Fruit fly (Drosophila melanogaster) ovary, adult (tissue): Measurements from ENCODE around the gene gskt.
A peak's percentile ranks its signal among the peaks of the same experiment; 100 is the strongest.

Experiments
- CG17801 ChIP-seq: fragments of 200-800 bp; optimal IDR thresholded peaks from 2 replicates; lab custom pipeline; 2019; ENCODE audit warnings: missing biosample characterization, mild to moderate bottlenecking, missing genetic modification characterization, moderate library complexity; ENCODE audit not compliant: partially characterized antibody

The gskt gene

dm6 chr3R:31385820-31386330 is 13.6 kb downstream of the gskt start:
- no peak for TF ChIP-seq CG17801 (GFP tag; lab: Kevin White, UChicago)

DNA sequence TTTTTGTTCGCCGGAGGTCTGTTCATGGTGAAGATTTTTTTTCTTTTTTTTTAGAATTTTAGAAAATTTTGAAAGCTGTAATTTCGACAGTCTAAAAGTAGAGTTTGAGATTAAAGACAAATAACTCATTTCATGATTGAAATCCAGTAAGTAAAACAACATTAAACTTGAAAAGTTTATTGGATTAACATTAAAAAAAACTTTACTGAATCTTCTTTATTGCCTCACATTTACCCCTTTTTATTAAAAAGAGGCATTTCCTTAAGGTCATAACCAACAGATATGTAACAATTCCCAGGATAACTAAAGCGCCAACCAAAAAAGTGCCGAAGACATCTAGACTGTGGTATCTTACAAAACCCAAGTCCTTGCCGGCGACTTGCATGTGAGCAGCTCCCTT is 21.2 kb downstream of the gskt start, which contains the start of gene CG31204:
Gene CG31204 (minus strand): TSS at position 101 of the 400 bp plus-strand sequence.
- TF ChIP-seq CG17801 (GFP tag; lab: Kevin White, UChicago): no peak

DNA sequence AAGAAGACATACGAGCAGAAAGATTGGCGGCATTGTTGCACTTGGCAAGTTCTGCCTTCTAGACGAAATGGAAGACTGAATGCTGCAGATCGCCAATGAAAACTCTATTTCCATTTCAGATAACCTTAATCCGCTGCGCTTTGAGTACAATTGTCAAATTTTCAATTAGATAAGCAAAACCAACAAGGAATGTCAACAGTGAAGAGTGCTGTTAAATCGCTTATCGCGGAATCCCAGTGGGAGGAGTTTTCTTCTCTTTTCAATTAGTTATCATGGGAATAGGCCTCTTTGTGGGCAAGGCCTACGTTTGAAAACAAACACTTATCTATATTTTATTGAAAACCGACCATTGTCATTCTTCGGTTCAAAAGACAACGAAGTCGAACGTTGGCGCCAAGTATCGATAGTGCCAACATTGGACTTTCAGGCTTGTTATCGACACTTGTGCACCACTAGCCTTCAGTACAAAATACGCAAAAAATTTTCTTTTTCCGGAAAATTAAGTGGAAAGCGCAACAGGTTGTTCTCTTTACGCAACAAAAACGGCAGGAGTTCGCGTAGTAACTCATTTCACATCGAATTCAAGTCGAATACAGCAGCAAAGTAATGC is 23.1 kb downstream of the gskt start, which contains the start of the genes Ugt35D1 and Gcn2:
Gene Ugt35D1 (minus strand): TSS at position 83 of the 610 bp plus-strand sequence.
Gene Gcn2 (plus strand): TSS at position 439 of the 610 bp plus-strand sequence.
- TF ChIP-seq CG17801 (GFP tag; lab: Kevin White, UChicago): no peak

DNA sequence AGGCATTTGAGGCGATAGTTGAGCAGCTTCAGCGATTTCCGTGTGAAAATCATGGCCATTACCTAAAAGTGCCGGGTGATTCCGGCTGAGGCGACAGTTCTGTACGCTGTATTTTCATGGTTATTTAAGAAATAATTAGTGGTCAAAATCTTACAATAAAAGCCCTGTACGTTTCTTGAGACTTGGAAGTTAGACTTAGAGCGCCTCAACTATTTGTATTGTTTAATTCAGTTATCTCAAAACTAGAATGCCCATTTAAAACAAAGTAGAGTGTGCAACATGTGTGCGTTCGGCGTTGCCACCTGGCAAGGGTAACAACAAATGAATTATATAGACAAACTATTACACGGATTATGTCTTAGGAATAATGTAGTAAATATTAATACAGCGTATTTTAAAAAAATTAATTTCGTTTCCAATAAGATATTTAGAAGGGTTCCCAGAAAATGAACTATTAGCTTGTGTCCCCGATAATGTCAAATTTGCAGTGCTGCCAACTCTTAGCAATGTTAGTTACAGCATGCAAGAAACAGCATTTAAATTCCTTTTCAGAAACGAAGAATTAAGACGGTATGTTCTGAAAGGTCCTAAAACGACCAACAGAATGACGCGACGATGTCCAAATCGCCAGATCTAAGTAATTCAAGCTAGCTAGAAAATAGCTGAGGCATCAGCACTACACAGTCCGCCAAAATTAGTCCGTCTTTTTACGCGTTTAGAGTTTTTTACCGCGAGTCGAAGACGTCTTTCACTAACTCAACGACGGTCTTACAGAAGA is 32.5 kb downstream of the gskt start, which contains the start of gene Gprk2:
Gene Gprk2 (plus strand): TSS at position 747 of the 778 bp plus-strand sequence.
- peak; percentile 97 for TF ChIP-seq CG17801 (GFP tag; lab: Kevin White, UChicago)

DNA sequence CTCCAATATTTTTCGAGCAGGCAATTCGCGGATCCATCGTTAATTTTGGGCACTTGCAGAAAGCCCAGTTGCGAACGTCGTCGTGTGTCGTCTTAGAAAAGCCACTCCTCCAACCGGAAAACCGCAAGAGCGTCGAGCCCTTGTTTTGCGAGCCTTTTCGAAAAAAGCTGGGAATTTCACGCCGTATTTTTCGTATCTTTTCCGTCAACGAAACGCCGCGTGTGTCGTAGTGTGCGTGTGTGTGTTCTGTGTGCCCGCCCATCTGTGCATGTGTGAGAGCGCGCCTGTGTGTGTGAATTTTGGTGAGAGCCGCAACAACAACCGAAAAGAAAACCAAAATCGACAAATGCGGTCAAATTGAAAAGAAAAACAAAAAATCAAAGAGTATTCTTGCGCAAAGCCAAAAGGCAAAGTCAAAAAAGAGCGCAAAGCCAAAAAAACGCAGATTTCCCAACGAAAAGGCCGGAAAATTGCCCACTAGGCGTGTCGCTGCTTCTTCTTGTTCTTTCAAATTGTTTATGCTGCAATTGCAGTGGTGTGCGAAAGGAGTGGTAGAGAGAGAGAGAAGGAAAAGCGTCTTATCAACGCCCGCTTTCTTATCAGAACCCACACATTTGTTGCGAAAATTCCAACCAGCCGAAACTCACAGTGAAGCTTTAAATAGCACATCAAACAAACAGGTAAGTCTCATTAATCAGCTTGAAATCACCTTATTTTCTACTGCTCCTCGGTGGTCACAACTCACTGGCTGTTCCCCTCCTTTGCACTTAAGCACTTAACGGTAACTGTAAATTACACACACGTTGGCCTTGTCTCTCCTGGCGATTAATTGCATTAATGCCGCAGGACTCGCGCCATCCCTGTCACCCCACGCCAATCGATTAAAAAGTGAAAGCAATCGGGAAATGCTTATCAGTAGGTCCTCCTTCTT is 33.3 kb downstream of the gskt start, which contains the start of gene PNPase:
Gene PNPase (minus strand): TSS at position 176 of the 931 bp plus-strand sequence.
- no peak for TF ChIP-seq CG17801 (GFP tag; lab: Kevin White, UChicago)

DNA sequence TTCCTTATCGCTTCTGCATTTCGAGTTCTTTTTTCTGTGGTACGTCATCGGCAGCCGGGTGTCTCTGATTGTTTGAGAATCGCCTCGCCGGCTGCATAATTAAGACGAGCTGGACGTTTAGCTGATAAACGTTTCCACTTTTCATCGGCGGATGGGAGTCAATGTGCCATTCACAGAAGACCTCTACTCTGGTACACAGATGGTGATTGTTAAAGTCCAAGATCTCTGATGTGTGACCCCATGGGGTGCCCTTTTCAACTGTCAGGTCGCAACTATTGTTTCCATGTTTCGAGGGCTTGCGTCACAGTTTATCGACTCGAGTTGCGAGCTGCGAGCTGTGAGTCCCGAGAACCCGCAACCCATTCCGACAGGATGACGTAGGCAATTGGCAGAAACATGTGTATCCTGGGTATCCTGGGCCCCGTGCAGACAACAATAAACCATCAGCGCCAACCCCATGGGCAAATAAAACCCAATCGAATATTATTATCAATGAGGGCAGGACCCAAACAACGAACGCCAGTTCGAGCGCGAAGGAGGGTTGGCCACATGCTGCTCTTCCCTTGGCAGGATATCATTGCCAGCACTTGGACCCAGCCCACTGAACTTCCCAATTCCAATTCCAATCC is 34.9 kb downstream of the gskt start:
- no peak for TF ChIP-seq CG17801 (GFP tag; lab: Kevin White, UChicago)

DNA sequence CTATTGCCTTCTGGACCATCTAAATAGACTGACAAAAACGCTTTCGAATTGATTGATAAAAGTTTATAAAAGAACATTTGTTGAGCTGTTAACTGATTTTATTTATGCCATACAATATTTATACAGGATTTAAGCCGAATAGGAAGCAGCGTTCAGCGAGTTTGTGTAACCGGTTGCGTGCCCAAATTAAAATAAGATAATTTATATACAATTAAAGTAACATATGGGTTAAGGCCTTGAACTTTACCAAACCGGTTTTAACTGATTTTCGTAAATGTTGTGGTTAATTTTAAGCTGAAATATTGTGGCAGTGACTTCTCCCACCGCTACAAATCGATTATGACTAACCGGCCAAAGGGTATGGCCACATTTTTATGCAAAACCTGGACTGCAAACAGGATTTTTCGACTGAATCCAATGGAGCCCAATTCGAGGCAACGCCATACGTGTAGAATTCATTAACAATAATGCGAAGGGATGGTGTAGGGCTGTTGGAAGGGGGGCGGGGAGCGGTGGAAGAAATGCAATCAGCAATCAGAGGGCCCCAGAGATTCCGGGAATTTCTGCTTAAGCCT is 37.5 kb downstream of the gskt start:
- no peak for TF ChIP-seq CG17801 (GFP tag; lab: Kevin White, UChicago)

- no peak for TF ChIP-seq CG17801 (GFP tag; lab: Kevin White, UChicago)
These were observed 47.3 kb downstream of the gskt start for dm6 chr3R:31419531-31419930.

DNA sequence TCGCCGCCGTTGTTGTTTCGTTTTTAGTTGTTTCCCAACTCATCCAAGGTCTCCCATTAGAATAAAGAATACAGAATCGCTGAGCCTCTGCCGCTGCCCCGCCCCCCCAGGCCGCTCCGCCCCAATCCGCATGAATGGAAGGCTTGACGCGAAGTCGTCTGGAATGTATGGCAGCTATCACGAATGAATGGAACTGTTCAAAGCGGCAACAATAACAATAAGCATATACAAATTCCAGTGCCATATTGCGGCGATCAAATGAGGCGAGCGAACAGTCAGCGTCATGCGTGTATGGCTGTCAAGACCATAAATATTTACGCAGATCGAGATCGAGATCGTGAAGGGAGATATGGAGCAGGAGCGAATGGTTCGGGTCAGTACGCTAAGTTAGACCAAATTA is 48.4 kb downstream of the gskt start:
- TF ChIP-seq CG17801 (GFP tag; lab: Kevin White, UChicago): no peak

DNA sequence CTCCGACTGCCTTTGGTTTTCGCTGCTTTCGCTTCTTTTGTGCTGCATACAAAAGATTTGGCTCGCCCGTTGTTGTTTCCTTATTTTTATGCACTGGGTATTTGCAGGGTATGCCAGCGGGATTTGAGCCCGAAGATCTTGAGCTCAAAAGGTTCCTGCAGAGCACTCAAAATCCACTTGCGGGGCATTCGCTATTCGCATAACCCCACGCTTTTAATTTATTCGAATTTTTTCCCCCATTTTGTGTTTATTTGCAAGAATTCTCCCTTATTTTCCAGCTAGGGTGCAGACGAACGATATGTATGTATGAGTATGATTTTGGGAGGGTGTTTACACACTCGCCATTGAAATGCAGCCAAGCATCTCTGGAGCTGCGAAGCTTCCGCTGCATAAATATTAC is 49.8 kb downstream of the gskt start:
- no peak for TF ChIP-seq CG17801 (GFP tag; lab: Kevin White, UChicago)
